Worm (Caenorhabditis elegans) whole organism, midembryonic: ENCODE results near the gene C02G6.3.

Experiments
- T22C8.4 ChIP-seq: fragments of 200-800 bp; sonication (Bioruptor generic); IDR thresholded peaks from 2 replicates; pipeline ENCODE4 v1.3.6; 2022; ENCODE audit warnings: missing genetic modification characterization, missing compliant biosample characterization
- cog-1 ChIP-seq: sonication (generic microtip); optimal IDR thresholded peaks from 2 replicates; lab custom pipeline; 2016; ENCODE audit warnings: missing genetic modification characterization, missing compliant biosample characterization
- med-1 ChIP-seq: sonication (generic microtip); optimal IDR thresholded peaks from 2 replicates; lab custom pipeline; 2017; ENCODE audit warnings: missing genetic modification characterization, mild to moderate bottlenecking, missing compliant biosample characterization, antibody characterized with exemption, missing genetic modification reagents; ENCODE audit not compliant: insufficient read depth
- ref-1 ChIP-seq: fragments of 200-800 bp; sonication (Bioruptor generic); conservative IDR thresholded peaks from 2 replicates; pipeline ENCODE4 v1.3.6; 2022; ENCODE audit warnings: missing genetic modification reagents, missing genetic modification characterization, missing compliant biosample characterization
- ztf-29 ChIP-seq: fragments of 200-800 bp; sonication (Bioruptor generic); IDR thresholded peaks from 2 replicates; pipeline ENCODE4 v1.3.6; 2022; ENCODE audit warnings: missing genetic modification reagents, missing genetic modification characterization, missing compliant biosample characterization

DNA sequence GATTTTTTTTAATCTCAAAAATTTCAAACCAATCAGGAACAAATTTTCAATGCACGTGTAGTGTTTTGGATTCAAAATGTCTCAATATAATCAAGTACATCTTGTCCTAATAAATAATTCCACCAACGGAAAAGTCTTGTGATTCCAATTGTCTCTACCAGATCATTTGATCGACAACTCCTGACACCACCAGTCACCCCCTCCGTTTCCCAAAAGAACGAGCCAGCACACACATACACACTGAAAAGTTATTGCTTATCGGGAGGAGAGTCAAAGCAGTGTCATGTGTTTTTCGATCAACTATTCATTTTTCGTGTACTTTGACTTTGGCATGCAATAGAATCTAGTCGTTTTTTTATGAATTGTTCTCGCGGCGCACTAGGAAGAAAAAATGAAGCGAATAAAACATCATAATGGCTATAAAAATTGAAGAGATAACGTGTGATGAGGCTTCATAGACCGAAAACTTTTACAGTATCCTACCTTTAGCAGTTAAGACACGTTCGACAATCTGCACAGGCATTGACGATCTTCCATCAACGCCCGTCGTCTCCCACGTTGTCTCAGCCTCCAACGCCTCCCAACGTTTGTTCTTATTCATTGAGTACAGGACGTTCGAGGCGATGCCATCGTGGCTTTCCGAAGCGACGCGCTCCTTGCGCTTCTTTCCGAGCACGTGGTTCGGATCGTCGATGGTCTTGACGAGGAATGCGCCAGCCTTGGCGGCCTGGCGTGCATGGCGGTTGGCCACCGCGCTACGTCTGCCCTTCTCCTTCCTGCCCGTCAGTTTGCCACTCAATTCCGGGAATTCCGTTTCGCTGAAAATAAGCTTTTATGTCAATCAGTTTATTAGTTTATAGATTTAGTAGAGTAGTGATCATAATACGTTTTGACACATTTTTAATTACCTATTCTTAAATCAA lies 36.5 kb upstream of the C02G6.3 start:
- no peak for TF ChIP-seq cog-1 (tag; lab: Kevin White, UChicago)
- TF ChIP-seq T22C8.4 (GFP tag; lab: Robert Waterston, UW): no peak
- TF ChIP-seq ztf-29 (GFP tag; lab: Robert Waterston, UW): no peak
- TF ChIP-seq ref-1 (GFP tag; lab: Robert Waterston, UW): no peak
- no peak for TF ChIP-seq med-1 (GFP tag; lab: Kevin White, UChicago)
